Fruit fly (Drosophila melanogaster) whole organism, embryonic: ENCODE measurements around the gene Hsp67Ba.

Experiments
- Antp ChIP-seq: fragments of 200-800 bp; sonication (Bioruptor generic); optimal IDR thresholded peaks from 3 replicates; lab custom pipeline; 2016; ENCODE audit warnings: missing biosample characterization, missing genetic modification characterization
- CG12236 ChIP-seq: fragments of 200-800 bp; sonication (Bioruptor generic); optimal IDR thresholded peaks from 2 replicates; lab custom pipeline; 2016; ENCODE audit warnings: missing biosample characterization, missing genetic modification characterization
- CG12299 ChIP-seq: fragments of 200-800 bp; sonication (Bioruptor generic); optimal IDR thresholded peaks from 2 replicates; lab custom pipeline; 2018; ENCODE audit warnings: missing biosample characterization, mild to moderate bottlenecking, missing genetic modification characterization
- CG13287 ChIP-seq: fragments of 200-800 bp; sonication (Bioruptor generic); IDR thresholded peaks from 2 replicates; pipeline ENCODE4 v1.3.6; 2022; ENCODE audit warnings: missing biosample characterization, missing genetic modification characterization; ENCODE audit not compliant: partially characterized antibody
- CG14965 ChIP-seq: fragments of 200-800 bp; sonication (Bioruptor generic); optimal IDR thresholded peaks from 2 replicates; lab custom pipeline; 2016; ENCODE audit warnings: missing biosample characterization, missing genetic modification characterization, borderline replicate concordance
- CG15011 ChIP-seq: fragments of 200-800 bp; sonication (Bioruptor generic); optimal IDR thresholded peaks from 3 replicates; lab custom pipeline; 2018; ENCODE audit warnings: missing biosample characterization, mild to moderate bottlenecking, missing genetic modification characterization
- CG15073 ChIP-seq: fragments of 200-800 bp; sonication (Bioruptor generic); optimal IDR thresholded peaks from 2 replicates; lab custom pipeline; 2016; ENCODE audit warnings: missing biosample characterization, missing genetic modification characterization
- CG30020 ChIP-seq: fragments of 200-800 bp; optimal IDR thresholded peaks from 2 replicates; lab custom pipeline; 2019; ENCODE audit warnings: missing biosample characterization, mild to moderate bottlenecking, missing genetic modification characterization, moderate library complexity
- CG3281 ChIP-seq: fragments of 200-800 bp; sonication (Bioruptor generic); optimal IDR thresholded peaks from 3 replicates; lab custom pipeline; 2017; ENCODE audit warnings: missing biosample characterization, mild to moderate bottlenecking, missing genetic modification characterization
- CG34422 ChIP-seq: fragments of 200-800 bp; sonication (Bioruptor generic); IDR thresholded peaks from 3 replicates; pipeline ENCODE4 v1.3.6; 2022; ENCODE audit warnings: missing biosample characterization, missing genetic modification characterization
- CG43689 ChIP-seq: fragments of 200-800 bp; sonication (Bioruptor generic); IDR thresholded peaks from 2 replicates; pipeline ENCODE4 v1.3.6; 2022; ENCODE audit warnings: missing biosample characterization, missing genetic modification characterization
- CG5245 ChIP-seq: fragments of 200-800 bp; sonication (Bioruptor generic); optimal IDR thresholded peaks from 3 replicates; lab custom pipeline; 2016; ENCODE audit warnings: missing biosample characterization, missing genetic modification characterization
- CG6689 ChIP-seq: fragments of 200-800 bp; sonication (Bioruptor generic); IDR thresholded peaks from 2 replicates; pipeline ENCODE4 v1.3.6; 2022; ENCODE audit warnings: missing biosample characterization, missing genetic modification characterization
- CG6813 ChIP-seq: fragments of 200-800 bp; sonication (Bioruptor generic); optimal IDR thresholded peaks from 2 replicates; lab custom pipeline; 2017; ENCODE audit warnings: missing biosample characterization, missing genetic modification characterization, mild to moderate bottlenecking, moderate library complexity, missing genetic modification reagents
- CG6854 ChIP-seq: fragments of 200-800 bp; sonication (Bioruptor generic); optimal IDR thresholded peaks from 3 replicates; lab custom pipeline; 2017; ENCODE audit warnings: missing biosample characterization, mild to moderate bottlenecking, missing genetic modification characterization
- CG7786 ChIP-seq: fragments of 200-800 bp; sonication (Bioruptor generic); optimal IDR thresholded peaks from 2 replicates; lab custom pipeline; 2016; ENCODE audit warnings: missing biosample characterization, missing genetic modification characterization
- CG7928 ChIP-seq: fragments of 200-800 bp; sonication (Bioruptor generic); optimal IDR thresholded peaks from 2 replicates; lab custom pipeline; 2017; ENCODE audit warnings: missing biosample characterization, mild to moderate bottlenecking, missing genetic modification characterization
- CG8359 ChIP-seq: fragments of 200-800 bp; sonication (Bioruptor generic); optimal IDR thresholded peaks from 2 replicates; lab custom pipeline; 2017; ENCODE audit warnings: missing biosample characterization, mild to moderate bottlenecking, missing genetic modification characterization, borderline replicate concordance
- CG9932 ChIP-seq: fragments of 200-800 bp; sonication (Bioruptor generic); IDR thresholded peaks from 2 replicates; pipeline ENCODE4 v1.3.6; 2022; ENCODE audit warnings: missing biosample characterization, missing genetic modification characterization
- D ChIP-seq, 2 experiments: fragments of 200-800 bp in 1 of 2; fragments of >200 bp in 1 of 2; sonication (Bioruptor generic) in 1 of 2; optimal IDR thresholded peaks; 2 replicates in 1 of 2; 3 replicates in 1 of 2; lab custom pipeline; 2017; ENCODE audit warnings: mild to moderate bottlenecking in 1 of 2, missing biosample characterization in 1 of 2, missing genetic modification characterization in 1 of 2, missing genetic modification reagents in 1 of 2
- Dfd ChIP-seq, 2 experiments: fragments of >200 bp; optimal IDR thresholded peaks; 2 replicates each; lab custom pipeline; 2017; ENCODE audit warnings: missing biosample characterization in 2 of 2, missing genetic modification characterization in 2 of 2
- Doc2 ChIP-seq: fragments of 200-800 bp; sonication (Bioruptor generic); IDR thresholded peaks from 2 replicates; pipeline ENCODE4 v1.3.6; 2022; ENCODE audit warnings: missing biosample characterization, missing genetic modification characterization
- Doc3 ChIP-seq: fragments of 200-800 bp; sonication (Bioruptor generic); IDR thresholded peaks from 3 replicates; pipeline ENCODE4 v1.3.6; 2022; ENCODE audit warnings: missing biosample characterization, missing genetic modification characterization; ENCODE audit not compliant: partially characterized antibody
- Ets65A ChIP-seq: fragments of 200-800 bp; sonication (Bioruptor generic); peaks from one replicate; lab custom pipeline; 2016; ENCODE audit warnings: missing biosample characterization, missing genetic modification characterization
- Gug ChIP-seq: fragments of 200-800 bp; sonication (Bioruptor generic); IDR thresholded peaks from 4 replicates; pipeline ENCODE4 v1.3.6; 2022; ENCODE audit warnings: missing biosample characterization, missing genetic modification characterization
- H15 ChIP-seq: fragments of 200-800 bp; sonication (Bioruptor generic); IDR thresholded peaks from 3 replicates; pipeline ENCODE4 v1.3.6; 2022; ENCODE audit warnings: missing biosample characterization, missing genetic modification characterization
- Mad ChIP-seq: fragments of 200-800 bp; sonication (Bioruptor generic); optimal IDR thresholded peaks from 2 replicates; lab custom pipeline; 2016; ENCODE audit warnings: missing biosample characterization, missing genetic modification characterization
- Neu2 ChIP-seq: fragments of 200-800 bp; sonication (Bioruptor generic); optimal IDR thresholded peaks from 3 replicates; lab custom pipeline; 2016; ENCODE audit warnings: missing biosample characterization, missing genetic modification characterization, borderline replicate concordance
- Sin3A ChIP-seq: fragments of >200 bp; optimal IDR thresholded peaks from 2 replicates; lab custom pipeline; 2018
- Sox102F ChIP-seq: fragments of 200-800 bp; sonication (Bioruptor generic); optimal IDR thresholded peaks from 2 replicates; lab custom pipeline; 2018; ENCODE audit warnings: missing biosample characterization, mild to moderate bottlenecking, missing genetic modification characterization, moderate library complexity
- Sry-δ ChIP-seq: fragments of 200-800 bp; sonication (Bioruptor generic); optimal IDR thresholded peaks from 2 replicates; lab custom pipeline; 2016; ENCODE audit warnings: missing biosample characterization, missing genetic modification characterization
- ap ChIP-seq: fragments of 200-800 bp; sonication (Bioruptor generic); IDR thresholded peaks from 2 replicates; pipeline ENCODE4 v1.3.6; 2022; ENCODE audit warnings: missing biosample characterization, missing genetic modification characterization
- bbx ChIP-seq: fragments of 200-800 bp; sonication (Bioruptor generic); IDR thresholded peaks from 2 replicates; pipeline ENCODE4 v1.3.6; 2022; ENCODE audit warnings: missing biosample characterization, missing genetic modification characterization; ENCODE audit not compliant: partially characterized antibody
- cg ChIP-seq: fragments of 200-800 bp; sonication (Bioruptor generic); optimal IDR thresholded peaks from 3 replicates; lab custom pipeline; 2019; ENCODE audit warnings: missing biosample characterization, mild to moderate bottlenecking, missing genetic modification characterization, moderate library complexity
- ci ChIP-seq: fragments of 200-800 bp; sonication (Bioruptor generic); IDR thresholded peaks from 3 replicates; pipeline ENCODE4 v1.3.6; 2022; ENCODE audit warnings: missing biosample characterization, missing genetic modification characterization
- corto ChIP-seq: fragments of 200-800 bp; sonication (Bioruptor generic); optimal IDR thresholded peaks from 2 replicates; lab custom pipeline; 2016; ENCODE audit warnings: missing biosample characterization, mild to moderate bottlenecking, missing genetic modification characterization, moderate library complexity
- emc ChIP-seq: fragments of 200-800 bp; sonication (Bioruptor generic); optimal IDR thresholded peaks from 2 replicates; lab custom pipeline; 2016; ENCODE audit warnings: missing biosample characterization, missing genetic modification characterization
- gcm ChIP-seq: fragments of 200-800 bp; sonication (Bioruptor generic); optimal IDR thresholded peaks from 2 replicates; lab custom pipeline; 2019; ENCODE audit warnings: missing biosample characterization, mild to moderate bottlenecking, missing genetic modification characterization, moderate library complexity
- ken ChIP-seq: fragments of 200-800 bp; sonication (Bioruptor generic); IDR thresholded peaks from 3 replicates; pipeline ENCODE4 v1.3.6; 2022; ENCODE audit warnings: missing biosample characterization, missing genetic modification characterization
- lmd ChIP-seq: fragments of 200-800 bp; sonication (Bioruptor generic); IDR thresholded peaks from 2 replicates; pipeline ENCODE4 v1.3.6; 2022; ENCODE audit warnings: missing biosample characterization, missing genetic modification characterization
- mld ChIP-seq: fragments of 200-800 bp; sonication (Bioruptor generic); IDR thresholded peaks from 3 replicates; pipeline ENCODE4 v1.3.6; 2022; ENCODE audit warnings: missing biosample characterization, missing genetic modification characterization; ENCODE audit not compliant: partially characterized antibody
- nom ChIP-seq: fragments of 200-800 bp; sonication (Bioruptor generic); optimal IDR thresholded peaks from 2 replicates; lab custom pipeline; 2017; ENCODE audit warnings: missing biosample characterization, missing genetic modification characterization, mild to moderate bottlenecking, moderate library complexity, missing genetic modification reagents
- org-1 ChIP-seq: fragments of 200-800 bp; sonication (Bioruptor generic); optimal IDR thresholded peaks from 2 replicates; lab custom pipeline; 2017; ENCODE audit warnings: missing biosample characterization, missing genetic modification characterization
- p53 ChIP-seq: fragments of 200-800 bp; sonication (Bioruptor generic); optimal IDR thresholded peaks from 2 replicates; lab custom pipeline; 2016; ENCODE audit warnings: missing biosample characterization, missing genetic modification characterization
- peb ChIP-seq: fragments of 200-800 bp; sonication (Bioruptor generic); IDR thresholded peaks from 2 replicates; pipeline ENCODE4 v1.3.6; 2022; ENCODE audit warnings: missing biosample characterization, missing genetic modification characterization
- sc ChIP-seq, 3 experiments: fragments of >200 bp in 2 of 3; fragments of 200-800 bp in 1 of 3; sonication (Bioruptor generic) in 1 of 3; optimal IDR thresholded peaks; 2 replicates in 2 of 3; 3 replicates in 1 of 3; lab custom pipeline; 2017; ENCODE audit warnings: mild to moderate bottlenecking in 1 of 3, missing biosample characterization in 1 of 3, missing genetic modification characterization in 1 of 3, missing genetic modification reagents in 1 of 3
- sd ChIP-seq: fragments of 200-800 bp; sonication (Bioruptor generic); optimal IDR thresholded peaks from 3 replicates; lab custom pipeline; 2018; ENCODE audit warnings: missing biosample characterization, mild to moderate bottlenecking, missing genetic modification characterization, moderate library complexity
- sens-2 ChIP-seq: fragments of 200-800 bp; sonication (Bioruptor generic); IDR thresholded peaks from 2 replicates; pipeline ENCODE4 v1.3.6; 2022; ENCODE audit warnings: missing biosample characterization, missing genetic modification characterization
- sisA ChIP-seq: fragments of 200-800 bp; sonication (Bioruptor generic); IDR thresholded peaks from 2 replicates; pipeline ENCODE4 v1.3.6; 2022; ENCODE audit warnings: missing biosample characterization, missing genetic modification characterization
- sqz ChIP-seq: fragments of 200-800 bp; sonication (Bioruptor generic); optimal IDR thresholded peaks from 3 replicates; lab custom pipeline; 2018; ENCODE audit warnings: missing biosample characterization, mild to moderate bottlenecking, missing genetic modification characterization

The Hsp67Ba gene

DNA sequence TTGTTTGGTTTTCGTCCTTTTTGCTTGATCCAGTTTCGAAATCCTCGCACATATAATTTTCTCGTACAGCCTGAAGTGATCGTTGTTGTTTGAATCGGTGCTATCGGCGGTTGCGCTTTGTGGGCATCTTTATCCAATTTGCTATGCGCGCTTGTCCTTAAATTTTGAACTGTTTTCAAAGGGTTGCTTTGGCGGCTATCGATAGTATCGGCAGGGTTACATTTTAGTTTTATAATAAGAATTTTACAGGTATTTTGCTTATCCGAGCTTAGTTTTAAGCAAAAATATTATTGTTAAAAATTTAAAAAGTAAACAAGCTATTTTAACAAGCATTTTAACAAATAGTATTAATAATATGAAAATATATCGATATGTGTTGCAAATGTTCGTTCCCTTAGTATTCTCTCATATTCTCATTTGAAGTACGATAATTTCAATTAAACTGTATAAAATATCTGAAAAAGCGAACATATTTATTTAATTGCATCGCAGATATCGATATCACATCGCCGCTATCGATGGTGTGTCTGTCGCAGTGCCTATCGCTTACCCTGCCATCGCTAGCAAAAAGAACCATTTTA is 12.4 kb downstream of the Hsp67Ba start, which contains the start of the genes Klp67A and CG4452 (continued):
- TF ChIP-seq Ets65A (no peak), gcm (GFP tag; lab: Kevin White, UChicago) (no peak), bbx (peak; percentile 86), CG30020 (tag; lab: Kevin White, UChicago) (peak; percentile 79), CG9932 (GFP tag; lab: Robert Waterston, UW) (peak; percentile 60), CG34422 (GFP tag; lab: Robert Waterston, UW) (no peak), sd (no peak), CG12236 (GFP tag; lab: Kevin White, UChicago) (no peak), CG6689 (GFP tag; lab: Robert Waterston, UW) (peak; percentile 25; the same call in 1 of the 2 replicates), peb (GFP tag; lab: Robert Waterston, UW) (no peak), mld (GFP tag; lab: Robert Waterston, UW) (peak; percentile 71), corto (peak; percentile 52), org-1 (no peak), Gug (no peak), p53 (GFP tag; lab: Kevin White, UChicago) (no peak), cg (no peak), lmd (GFP tag; lab: Robert Waterston, UW) (no peak), Mad (no peak), emc (GFP tag; lab: Kevin White, UChicago) (no peak), CG6813 (no peak), Sry-δ (GFP tag; lab: Kevin White, UChicago) (peak; percentile 88), sens-2 (GFP tag; lab: Robert Waterston, UW) (no peak), CG6854 (no peak), sisA (GFP tag; lab: Robert Waterston, UW) (no peak), CG8359 (GFP tag; lab: Kevin White, UChicago) (no peak), Neu2 (no peak), CG7928 (GFP tag; lab: Kevin White, UChicago) (peak; percentile 12), CG14965 (GFP tag; lab: Kevin White, UChicago) (no peak), Sox102F (GFP tag; lab: Kevin White, UChicago) (no peak), Sin3A (lab: Kevin White, UChicago) (peak; percentile 82), CG5245 (GFP tag; lab: Kevin White, UChicago) (no peak), sqz (GFP tag; lab: Kevin White, UChicago) (no peak), Antp (GFP tag; lab: Kevin White, UChicago) (no peak), Doc3 (GFP tag; lab: Robert Waterston, UW) (peak; percentile 92), ci (GFP tag; lab: Robert Waterston, UW) (peak; percentile 44; the same call in 1 of the 3 replicates), CG15011 (no peak), CG43689 (GFP tag; lab: Robert Waterston, UW) (no peak), CG13287 (GFP tag; lab: Robert Waterston, UW) (peak; percentile 89), ken (0 out of 3 replicates have a peak, but pooled peaks have one; percentile 5), D (optimal IDR thresholded peaks at IDR 0.05; lab: Kevin White, UChicago) (no peak), D (GFP tag; optimal IDR thresholded peaks at IDR 0.05; lab: Kevin White, UChicago) (no peak), Dfd (GFP tag; optimal IDR thresholded peaks at IDR 0.05; lab: Kevin White, UChicago) (no peak), CG12299 (tag; lab: Kevin White, UChicago) (no peak), CG3281 (peak; percentile 29), ap (GFP tag; lab: Robert Waterston, UW) (no peak), CG15073 (GFP tag; lab: Kevin White, UChicago) (no peak), Doc2 (GFP tag; lab: Robert Waterston, UW) (no peak), CG7786 (GFP tag; lab: Kevin White, UChicago) (no peak), sc (optimal IDR thresholded peaks at IDR 0.05; lab: Kevin White, UChicago) (no peak), sc (GFP tag; optimal IDR thresholded peaks at IDR 0.05; lab: Kevin White, UChicago) (peak; percentile 47), nom (no peak), H15 (GFP tag; lab: Robert Waterston, UW) (no peak)
